Fruit fly (Drosophila melanogaster) whole organism, pupa: ENCODE results near the gene CG17549.

Experiments used
- CG10348 ChIP-seq: fragments of 200-800 bp; sonication (Bioruptor generic); IDR thresholded peaks from 2 replicates; pipeline ENCODE4 v1.3.6; 2022; ENCODE audit warnings: missing biosample characterization, missing genetic modification characterization
- CG12605 ChIP-seq: fragments of 200-800 bp; sonication (Bioruptor generic); IDR thresholded peaks from 2 replicates; pipeline ENCODE4 v1.3.6; 2022; ENCODE audit warnings: missing biosample characterization, missing genetic modification characterization
- CG13204 ChIP-seq: fragments of 200-800 bp; sonication (Bioruptor generic); optimal IDR thresholded peaks from 2 replicates; lab custom pipeline; 2018; ENCODE audit warnings: missing biosample characterization, mild to moderate bottlenecking, missing genetic modification characterization, moderate library complexity
- CG14655 ChIP-seq: fragments of 200-800 bp; sonication (Bioruptor generic); optimal IDR thresholded peaks from 3 replicates; lab custom pipeline; 2017; ENCODE audit warnings: mild to moderate bottlenecking, missing biosample characterization, missing genetic modification reagents, missing genetic modification characterization
- CG15710 ChIP-seq: fragments of 200-800 bp; sonication (Bioruptor generic); optimal IDR thresholded peaks from 2 replicates; lab custom pipeline; 2018; ENCODE audit warnings: missing biosample characterization, mild to moderate bottlenecking, missing genetic modification characterization, moderate library complexity
- CG17806 ChIP-seq: fragments of 200-800 bp; sonication (Bioruptor generic); optimal IDR thresholded peaks from 2 replicates; lab custom pipeline; 2018; ENCODE audit warnings: missing biosample characterization, mild to moderate bottlenecking, missing genetic modification characterization, moderate library complexity
- CG32121 ChIP-seq: fragments of 200-800 bp; sonication (Bioruptor generic); IDR thresholded peaks from 2 replicates; pipeline ENCODE4 v1.3.6; 2022; ENCODE audit warnings: missing biosample characterization, missing genetic modification characterization
- CG34367 ChIP-seq: fragments of 200-800 bp; sonication (Bioruptor generic); optimal IDR thresholded peaks from 2 replicates; lab custom pipeline; 2018; ENCODE audit warnings: missing biosample characterization, mild to moderate bottlenecking, missing genetic modification characterization
- CG4496 ChIP-seq: fragments of 200-800 bp; sonication (Bioruptor generic); IDR thresholded peaks from 3 replicates; pipeline ENCODE4 v1.3.6; 2022; ENCODE audit warnings: missing biosample characterization, missing genetic modification characterization
- CG8159 ChIP-seq: fragments of 200-800 bp; sonication (Bioruptor generic); optimal IDR thresholded peaks from 3 replicates; lab custom pipeline; 2018; ENCODE audit warnings: missing biosample characterization, mild to moderate bottlenecking, missing genetic modification characterization, moderate library complexity
- CG8301 ChIP-seq: fragments of 200-800 bp; sonication (Bioruptor generic); optimal IDR thresholded peaks from 2 replicates; lab custom pipeline; 2018; ENCODE audit warnings: missing biosample characterization, mild to moderate bottlenecking, missing genetic modification characterization
- CG9948 ChIP-seq: fragments of 200-800 bp; sonication (Bioruptor generic); optimal IDR thresholded peaks from 2 replicates; lab custom pipeline; 2018; ENCODE audit warnings: missing biosample characterization, mild to moderate bottlenecking, missing genetic modification characterization, moderate library complexity
- D1 ChIP-seq: fragments of 200-800 bp; sonication (Bioruptor generic); optimal IDR thresholded peaks from 2 replicates; lab custom pipeline; 2018; ENCODE audit warnings: missing biosample characterization, mild to moderate bottlenecking, missing genetic modification characterization, moderate library complexity
- EcR ChIP-seq: fragments of 200-800 bp; sonication (Bioruptor generic); optimal IDR thresholded peaks from 3 replicates; lab custom pipeline; 2019; ENCODE audit warnings: missing biosample characterization, missing genetic modification characterization, mild to moderate bottlenecking, moderate library complexity, missing genetic modification reagents
- Ets98B ChIP-seq: fragments of 200-800 bp; sonication (Bioruptor generic); IDR thresholded peaks from 2 replicates; pipeline ENCODE4 v1.3.6; 2022; ENCODE audit warnings: missing biosample characterization, missing genetic modification characterization
- Pif1A ChIP-seq: fragments of 200-800 bp; sonication (Bioruptor generic); optimal IDR thresholded peaks from 3 replicates; lab custom pipeline; 2016; ENCODE audit warnings: missing biosample characterization, missing genetic modification characterization
- Pif1B ChIP-seq: fragments of 200-800 bp; sonication (Bioruptor generic); optimal IDR thresholded peaks from 3 replicates; lab custom pipeline; 2016; ENCODE audit warnings: missing biosample characterization, missing genetic modification characterization
- Snoo ChIP-seq: fragments of 200-800 bp; sonication (Bioruptor generic); optimal IDR thresholded peaks from 3 replicates; lab custom pipeline; 2017; ENCODE audit warnings: missing biosample characterization, mild to moderate bottlenecking, missing genetic modification characterization, inconsistent platforms
- fd96Ca ChIP-seq: fragments of 200-800 bp; sonication (Bioruptor generic); IDR thresholded peaks from 3 replicates; pipeline ENCODE4 v1.3.6; 2022; ENCODE audit warnings: missing biosample characterization, missing genetic modification characterization
- gl ChIP-seq: fragments of 200-800 bp; sonication (Bioruptor generic); optimal IDR thresholded peaks from 2 replicates; lab custom pipeline; 2018; ENCODE audit warnings: missing biosample characterization, mild to moderate bottlenecking, missing genetic modification characterization
- rn ChIP-seq: fragments of 200-800 bp; sonication (Bioruptor generic); IDR thresholded peaks from 2 replicates; pipeline ENCODE4 v1.3.6; 2022; ENCODE audit warnings: missing biosample characterization, missing genetic modification characterization

CG17549 gene

DNA sequence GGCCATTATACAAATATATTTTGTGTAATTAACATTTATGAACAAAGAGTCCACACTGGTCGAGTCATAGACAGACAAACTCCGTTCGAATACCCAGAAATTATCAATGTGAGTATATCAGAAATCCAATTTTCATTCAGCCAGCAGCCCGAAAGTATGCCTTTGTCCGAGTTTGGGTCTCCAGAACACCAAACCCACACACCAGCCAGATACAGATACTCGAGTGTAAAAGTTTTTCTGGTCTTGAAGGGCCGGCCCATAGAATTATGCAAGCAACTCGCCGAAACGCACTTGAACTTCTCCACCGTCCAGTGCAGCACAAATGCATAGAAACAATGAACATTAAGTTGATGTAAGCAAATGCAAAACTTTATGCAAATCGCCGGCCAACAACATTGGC is 11.3 kb downstream of the CG17549 start:
- TF ChIP-seq D1 (tag; lab: Kevin White, UChicago) (no peak), rn (GFP tag; lab: Robert Waterston, UW) (no peak), CG8301 (no peak), CG15710 (tag; lab: Kevin White, UChicago) (no peak), Pif1B (GFP tag; lab: Kevin White, UChicago) (no peak), CG9948 (tag; lab: Kevin White, UChicago) (no peak), Snoo (tag; lab: Kevin White, UChicago) (no peak), CG14655 (GFP tag; lab: Kevin White, UChicago) (no peak), CG34367 (tag; lab: Kevin White, UChicago) (no peak), EcR (no peak), CG12605 (GFP tag; lab: Robert Waterston, UW) (no peak), Pif1A (GFP tag; lab: Kevin White, UChicago) (no peak), fd96Ca (GFP tag; lab: Robert Waterston, UW) (no peak), gl (tag; lab: Kevin White, UChicago) (no peak), Ets98B (GFP tag; lab: Robert Waterston, UW) (no peak), CG10348 (GFP tag; lab: Robert Waterston, UW) (no peak)

DNA sequence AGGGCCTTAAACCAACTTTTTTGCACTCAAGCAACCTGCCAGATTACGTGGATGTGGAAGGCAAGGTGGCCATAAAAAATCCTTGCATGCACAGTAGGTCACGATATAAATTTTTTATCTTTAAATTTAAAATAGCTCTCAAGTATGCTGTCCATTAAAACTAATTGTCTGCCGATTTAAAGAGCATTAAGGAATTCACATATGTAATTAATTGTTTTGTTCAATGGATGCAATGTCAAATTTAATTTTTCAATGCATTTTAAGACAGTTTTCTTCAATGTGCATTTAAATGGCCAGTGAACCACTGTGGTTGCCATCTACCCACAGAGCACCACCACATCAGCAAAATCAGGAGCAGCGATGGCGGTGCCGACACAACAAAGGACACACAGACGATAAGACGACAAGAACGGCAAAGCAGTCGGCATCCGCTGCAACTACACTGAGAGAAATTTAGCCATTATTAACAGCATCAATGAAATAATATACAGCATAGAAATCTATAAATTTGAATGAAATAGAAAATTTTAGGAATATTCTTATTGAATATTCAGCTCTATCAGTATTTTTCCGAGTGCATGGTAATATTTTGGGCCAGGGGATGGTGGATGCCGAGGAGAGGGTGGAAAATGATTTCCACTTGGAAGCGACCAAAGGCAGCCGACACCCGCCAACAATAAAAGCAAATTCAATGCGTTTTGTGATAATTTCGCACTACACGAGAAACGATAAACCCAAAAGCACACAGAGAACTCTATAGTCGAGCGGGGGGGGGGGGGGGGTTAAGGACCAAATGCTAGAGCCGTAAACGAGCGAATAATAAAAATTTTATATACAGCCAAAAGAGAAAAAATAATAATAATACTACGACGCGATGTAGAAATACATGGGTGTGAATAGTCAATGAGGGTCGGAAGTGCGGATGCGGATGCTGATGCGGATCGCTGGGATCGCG is 12.5 kb downstream of the CG17549 start:
- TF ChIP-seq Pif1A (GFP tag; lab: Kevin White, UChicago) = peak; percentile 15
- TF ChIP-seq rn (GFP tag; lab: Robert Waterston, UW) = no peak
- peak; percentile 10 for TF ChIP-seq CG14655 (GFP tag; lab: Kevin White, UChicago)
- TF ChIP-seq CG34367 (tag; lab: Kevin White, UChicago) = peak; percentile 21
- no peak for TF ChIP-seq CG12605 (GFP tag; lab: Robert Waterston, UW)
- peak; percentile 55 for TF ChIP-seq CG8159
- TF ChIP-seq CG8301 = no peak
- no peak for TF ChIP-seq gl (tag; lab: Kevin White, UChicago)
- no peak for TF ChIP-seq EcR
- no peak; the same call in 2 of the 3 replicates for TF ChIP-seq CG4496 (GFP tag; lab: Robert Waterston, UW)
- TF ChIP-seq CG13204 (GFP tag; lab: Kevin White, UChicago) = no peak
- no peak for TF ChIP-seq CG32121 (GFP tag; lab: Robert Waterston, UW)
- peak; percentile 32 for TF ChIP-seq CG15710 (tag; lab: Kevin White, UChicago)
- TF ChIP-seq CG17806 = peak; percentile 34
- no peak for TF ChIP-seq Ets98B (GFP tag; lab: Robert Waterston, UW)
- no peak for TF ChIP-seq CG10348 (GFP tag; lab: Robert Waterston, UW)
- TF ChIP-seq D1 (tag; lab: Kevin White, UChicago) = no peak
- TF ChIP-seq Pif1B (GFP tag; lab: Kevin White, UChicago) = no peak
- no peak; the same call in 2 of the 3 replicates for TF ChIP-seq fd96Ca (GFP tag; lab: Robert Waterston, UW)
- TF ChIP-seq Snoo (tag; lab: Kevin White, UChicago) = no peak
- TF ChIP-seq CG9948 (tag; lab: Kevin White, UChicago) = peak; percentile 37

DNA sequence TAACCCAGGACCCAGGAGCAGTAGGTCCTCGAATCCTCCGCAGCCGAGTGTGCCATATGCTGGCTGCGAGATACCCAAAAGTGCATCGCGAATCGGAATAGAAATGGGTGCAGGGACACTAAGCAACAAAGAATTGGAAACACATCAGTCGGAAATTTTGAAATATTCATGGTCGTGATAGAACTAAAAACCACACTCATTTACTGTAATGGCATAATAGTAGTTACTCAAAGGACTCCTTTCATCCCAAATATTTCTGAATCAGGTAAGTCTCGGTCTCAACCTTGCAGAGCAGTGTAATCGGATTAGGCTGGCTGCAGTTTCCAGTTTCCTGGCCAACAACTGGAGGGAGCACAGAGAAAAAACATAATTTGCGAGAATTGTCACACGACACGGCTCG is 13.7 kb downstream of the CG17549 start:
- TF ChIP-seq CG8159 = peak; percentile 70
- peak; percentile 64 for TF ChIP-seq CG17806
- peak; percentile 51 for TF ChIP-seq Pif1B (GFP tag; lab: Kevin White, UChicago)
- peak; percentile 49 for TF ChIP-seq CG34367 (tag; lab: Kevin White, UChicago)
- TF ChIP-seq CG10348 (GFP tag; lab: Robert Waterston, UW) = no peak
- TF ChIP-seq Snoo (tag; lab: Kevin White, UChicago) = peak; percentile 32
- no peak for TF ChIP-seq rn (GFP tag; lab: Robert Waterston, UW)
- peak; percentile 81 for TF ChIP-seq CG4496 (GFP tag; lab: Robert Waterston, UW)
- peak; percentile 52 for TF ChIP-seq CG15710 (tag; lab: Kevin White, UChicago)
- TF ChIP-seq Ets98B (GFP tag; lab: Robert Waterston, UW) = peak; percentile 82
- TF ChIP-seq Pif1A (GFP tag; lab: Kevin White, UChicago) = peak; percentile 67
- TF ChIP-seq CG13204 (GFP tag; lab: Kevin White, UChicago) = no peak
- peak; percentile 80 for TF ChIP-seq CG8301
- TF ChIP-seq CG12605 (GFP tag; lab: Robert Waterston, UW) = peak; percentile 70
- peak; percentile 88 for TF ChIP-seq fd96Ca (GFP tag; lab: Robert Waterston, UW)
- peak; percentile 56 for TF ChIP-seq CG9948 (tag; lab: Kevin White, UChicago)
- TF ChIP-seq D1 (tag; lab: Kevin White, UChicago) = no peak
- peak; percentile 84 for TF ChIP-seq CG14655 (GFP tag; lab: Kevin White, UChicago)
- no peak for TF ChIP-seq EcR
- peak; percentile 9 for TF ChIP-seq gl (tag; lab: Kevin White, UChicago)
- peak; percentile 48 for TF ChIP-seq CG32121 (GFP tag; lab: Robert Waterston, UW)
- TF ChIP-seq, all 21 proteins: peak for 16

DNA sequence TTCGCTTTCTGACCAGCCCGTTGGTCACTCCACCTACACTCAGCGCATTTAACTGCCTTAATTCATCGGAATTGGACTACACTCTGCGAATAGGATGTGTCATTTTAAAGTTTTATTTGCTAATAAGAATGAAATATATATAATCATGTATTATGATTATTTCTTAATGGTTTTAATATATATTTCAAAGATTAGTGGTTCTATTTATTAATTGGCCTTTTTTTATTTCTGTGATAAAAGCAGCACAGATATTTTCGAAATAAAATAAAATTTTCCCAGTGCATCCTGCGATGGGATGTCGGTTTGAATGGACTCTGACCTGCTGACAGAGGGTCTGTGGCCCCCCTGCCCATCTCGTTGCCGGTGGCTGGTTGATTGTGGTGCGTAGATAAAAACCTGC is 16.1 kb downstream of the CG17549 start:
- TF ChIP-seq CG34367 (tag; lab: Kevin White, UChicago) (no peak), CG13204 (GFP tag; lab: Kevin White, UChicago) (no peak), CG32121 (GFP tag; lab: Robert Waterston, UW) (no peak), CG14655 (GFP tag; lab: Kevin White, UChicago) (no peak), fd96Ca (GFP tag; lab: Robert Waterston, UW) (no peak), rn (GFP tag; lab: Robert Waterston, UW) (no peak), Pif1A (GFP tag; lab: Kevin White, UChicago) (no peak), CG8159 (peak; percentile 27)

DNA sequence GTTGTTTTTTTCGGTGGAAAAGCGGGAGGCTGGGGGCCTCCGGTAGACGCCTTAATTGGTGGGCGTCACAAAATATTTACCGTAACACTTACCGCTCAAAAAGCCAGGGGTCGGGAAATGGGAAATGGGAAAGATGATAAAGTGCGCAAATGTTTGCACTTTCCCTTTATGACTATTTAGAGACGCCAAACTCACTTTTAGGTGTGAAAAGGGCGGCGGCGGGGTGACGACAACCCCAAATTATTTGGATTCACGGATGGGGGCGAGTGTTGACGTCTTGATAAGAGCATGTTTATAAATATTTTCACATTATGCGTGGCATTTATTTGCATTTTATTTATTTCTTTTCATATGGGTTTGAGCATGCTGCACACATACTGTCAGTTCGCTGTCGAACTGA is 19.8 kb downstream of the CG17549 start, which contains the start of gene CG17349:
Gene CG17349, plus strand, starts transcription at position 400 of the 400 bp plus-strand sequence.
- TF ChIP-seq CG14655 (GFP tag; lab: Kevin White, UChicago) (no peak), CG34367 (tag; lab: Kevin White, UChicago) (no peak), CG15710 (tag; lab: Kevin White, UChicago) (no peak), CG32121 (GFP tag; lab: Robert Waterston, UW) (no peak), D1 (tag; lab: Kevin White, UChicago) (no peak), CG8301 (no peak), rn (GFP tag; lab: Robert Waterston, UW) (no peak), CG10348 (GFP tag; lab: Robert Waterston, UW) (no peak)
